Fruit fly (Drosophila melanogaster) whole organism, embryonic: Measurements from ENCODE around the gene CG3652.
A peak's percentile ranks its signal among the peaks of the same experiment; 100 is the strongest.

Source experiments
- CG10462 ChIP-seq: fragments of 200-800 bp; sonication (Bioruptor generic); optimal IDR thresholded peaks from 2 replicates; lab custom pipeline; 2016; ENCODE audit warnings: missing biosample characterization, missing genetic modification characterization
- CG10979 ChIP-seq: fragments of 200-800 bp; sonication (Bioruptor generic); optimal IDR thresholded peaks from 2 replicates; lab custom pipeline; 2018; ENCODE audit warnings: missing biosample characterization, mild to moderate bottlenecking, missing genetic modification characterization, moderate library complexity
- CG12071 ChIP-seq: fragments of 200-800 bp; sonication (Bioruptor generic); optimal IDR thresholded peaks from 3 replicates; lab custom pipeline; 2018; ENCODE audit warnings: missing biosample characterization, mild to moderate bottlenecking, missing genetic modification characterization
- CG12659 ChIP-seq: fragments of 200-800 bp; sonication (Bioruptor generic); optimal IDR thresholded peaks from 3 replicates; lab custom pipeline; 2017; ENCODE audit warnings: mild to moderate bottlenecking, missing biosample characterization, missing genetic modification reagents, missing genetic modification characterization
- CG14667 ChIP-seq: fragments of 200-800 bp; sonication (Bioruptor generic); IDR thresholded peaks from 2 replicates; pipeline ENCODE4 v1.3.6; 2022; ENCODE audit warnings: missing biosample characterization, missing genetic modification characterization
- CG15601 ChIP-seq: fragments of 200-800 bp; sonication (Bioruptor generic); optimal IDR thresholded peaks from 3 replicates; lab custom pipeline; 2019; ENCODE audit warnings: missing biosample characterization, mild to moderate bottlenecking, missing genetic modification characterization, moderate library complexity
- CG15696 ChIP-seq: fragments of 200-800 bp; sonication (Bioruptor generic); optimal IDR thresholded peaks from 2 replicates; lab custom pipeline; 2019; ENCODE audit warnings: missing biosample characterization, mild to moderate bottlenecking, missing genetic modification characterization, moderate library complexity
- CG1602 ChIP-seq: fragments of 200-800 bp; sonication (Bioruptor generic); optimal IDR thresholded peaks from 3 replicates; lab custom pipeline; 2016; ENCODE audit warnings: missing biosample characterization, missing genetic modification characterization
- CG17829 ChIP-seq: fragments of 200-800 bp; optimal IDR thresholded peaks from 2 replicates; lab custom pipeline; 2019; ENCODE audit warnings: missing biosample characterization, mild to moderate bottlenecking, missing genetic modification characterization, moderate library complexity
- CG18011 ChIP-seq: fragments of 200-800 bp; sonication (Bioruptor generic); optimal IDR thresholded peaks from 2 replicates; lab custom pipeline; 2017; ENCODE audit warnings: missing biosample characterization, missing genetic modification characterization, mild to moderate bottlenecking, moderate library complexity, missing genotype
- CG18262 ChIP-seq: fragments of 200-800 bp; optimal IDR thresholded peaks from 3 replicates; lab custom pipeline; 2019; ENCODE audit warnings: missing biosample characterization, mild to moderate bottlenecking, missing genetic modification characterization, moderate library complexity
- CG2712 ChIP-seq: fragments of 200-800 bp; optimal IDR thresholded peaks from 3 replicates; lab custom pipeline; 2019; ENCODE audit warnings: missing biosample characterization, mild to moderate bottlenecking, missing genetic modification characterization, moderate library complexity
- CG34376 ChIP-seq: fragments of 200-800 bp; sonication (Bioruptor generic); optimal IDR thresholded peaks from 2 replicates; lab custom pipeline; 2018; ENCODE audit warnings: missing biosample characterization, mild to moderate bottlenecking, missing genetic modification characterization
- CG4360 ChIP-seq: fragments of 200-800 bp; sonication (Bioruptor generic); IDR thresholded peaks from 2 replicates; pipeline ENCODE4 v1.3.6; 2022; ENCODE audit warnings: missing biosample characterization, missing genetic modification characterization
- CG4730 ChIP-seq: fragments of 200-800 bp; sonication (Bioruptor generic); IDR thresholded peaks from 2 replicates; pipeline ENCODE4 v1.3.6; 2022; ENCODE audit warnings: missing biosample characterization, missing genetic modification characterization
- CG4820 ChIP-seq: fragments of 200-800 bp; sonication (Bioruptor generic); optimal IDR thresholded peaks from 3 replicates; lab custom pipeline; 2016; ENCODE audit warnings: missing biosample characterization, missing genetic modification characterization
- CG7357 ChIP-seq: fragments of 200-800 bp; sonication (Bioruptor generic); IDR thresholded peaks from 3 replicates; pipeline ENCODE4 v1.3.6; 2022; ENCODE audit warnings: missing biosample characterization, missing genetic modification characterization
- CG7839 ChIP-seq: fragments of 200-800 bp; sonication (Bioruptor generic); optimal IDR thresholded peaks from 3 replicates; lab custom pipeline; 2018; ENCODE audit warnings: missing biosample characterization, mild to moderate bottlenecking, missing genetic modification characterization, moderate library complexity
- Dip3 ChIP-seq: fragments of 200-800 bp; sonication (Bioruptor generic); optimal IDR thresholded peaks from 3 replicates; lab custom pipeline; 2016; ENCODE audit warnings: missing biosample characterization, missing genetic modification characterization
- Ets65A ChIP-seq: fragments of 200-800 bp; sonication (Bioruptor generic); peaks from one replicate; lab custom pipeline; 2016; ENCODE audit warnings: missing biosample characterization, missing genetic modification characterization
- Fer1 ChIP-seq: fragments of 200-800 bp; sonication (Bioruptor generic); optimal IDR thresholded peaks from 2 replicates; lab custom pipeline; 2017; ENCODE audit warnings: missing biosample characterization, mild to moderate bottlenecking, missing genetic modification characterization
- Fer2 ChIP-seq: fragments of 200-800 bp; sonication (Bioruptor generic); optimal IDR thresholded peaks from 2 replicates; lab custom pipeline; 2018; ENCODE audit warnings: missing biosample characterization, mild to moderate bottlenecking, missing genetic modification characterization, moderate library complexity
- MESR4 ChIP-seq: fragments of 200-800 bp; sonication (Bioruptor generic); optimal IDR thresholded peaks from 2 replicates; lab custom pipeline; 2018; ENCODE audit warnings: missing biosample characterization, mild to moderate bottlenecking, missing genetic modification characterization, moderate library complexity
- Med ChIP-seq: fragments of 200-800 bp; sonication (Bioruptor generic); peaks from one replicate; lab custom pipeline; 2016; ENCODE audit warnings: missing biosample characterization, missing genetic modification characterization, mild to moderate bottlenecking, inconsistent platforms, moderate library complexity
- Oli ChIP-seq: fragments of 200-800 bp; sonication (Bioruptor generic); optimal IDR thresholded peaks from 2 replicates; lab custom pipeline; 2018; ENCODE audit warnings: missing biosample characterization, mild to moderate bottlenecking, missing genetic modification characterization, moderate library complexity
- Xrp1 ChIP-seq: fragments of 200-800 bp; sonication (Bioruptor generic); IDR thresholded peaks from 2 replicates; pipeline ENCODE4 v1.3.6; 2022; ENCODE audit warnings: missing biosample characterization, missing genetic modification characterization
- ap ChIP-seq: fragments of 200-800 bp; sonication (Bioruptor generic); IDR thresholded peaks from 2 replicates; pipeline ENCODE4 v1.3.6; 2022; ENCODE audit warnings: missing biosample characterization, missing genetic modification characterization
- az2 ChIP-seq: fragments of 200-800 bp; sonication (Bioruptor generic); optimal IDR thresholded peaks from 3 replicates; lab custom pipeline; 2016; ENCODE audit warnings: missing biosample characterization, missing genetic modification characterization
- br ChIP-seq: fragments of >200 bp; optimal IDR thresholded peaks from 2 replicates; lab custom pipeline; 2017
- bsh ChIP-seq, 2 experiments: fragments of 200-800 bp; sonication (Bioruptor generic); optimal IDR thresholded peaks; 2 replicates each; lab custom pipeline; 2017 to 2018; ENCODE audit warnings: mild to moderate bottlenecking in 2 of 2, missing biosample characterization in 2 of 2, missing genetic modification characterization in 2 of 2, moderate library complexity in 1 of 2
- cato ChIP-seq: fragments of 200-800 bp; sonication (Bioruptor generic); optimal IDR thresholded peaks from 2 replicates; lab custom pipeline; 2016; ENCODE audit warnings: missing biosample characterization, missing genetic modification characterization, borderline replicate concordance
- dmrt11E ChIP-seq: fragments of 200-800 bp; sonication (Bioruptor generic); optimal IDR thresholded peaks from 3 replicates; lab custom pipeline; 2018; ENCODE audit warnings: missing biosample characterization, mild to moderate bottlenecking, missing genetic modification characterization, moderate library complexity
- gem ChIP-seq: fragments of 200-800 bp; sonication (Bioruptor generic); optimal IDR thresholded peaks from 2 replicates; lab custom pipeline; 2019; ENCODE audit warnings: missing biosample characterization, mild to moderate bottlenecking, missing genetic modification characterization, moderate library complexity
- grau ChIP-seq: fragments of 200-800 bp; optimal IDR thresholded peaks from 3 replicates; lab custom pipeline; 2019; ENCODE audit warnings: missing biosample characterization, mild to moderate bottlenecking, missing genetic modification characterization, moderate library complexity
- gsb ChIP-seq: fragments of 200-800 bp; sonication (Bioruptor generic); IDR thresholded peaks from 2 replicates; pipeline ENCODE4 v1.3.6; 2022; ENCODE audit warnings: missing biosample characterization, missing genetic modification characterization
- mam ChIP-seq: fragments of 200-800 bp; sonication (Bioruptor generic); optimal IDR thresholded peaks from 3 replicates; lab custom pipeline; 2016; ENCODE audit warnings: missing biosample characterization, missing genetic modification characterization
- mld ChIP-seq: fragments of 200-800 bp; sonication (Bioruptor generic); IDR thresholded peaks from 3 replicates; pipeline ENCODE4 v1.3.6; 2022; ENCODE audit warnings: missing biosample characterization, missing genetic modification characterization; ENCODE audit not compliant: partially characterized antibody
- nmo ChIP-seq: fragments of 200-800 bp; sonication (Bioruptor generic); optimal IDR thresholded peaks from 2 replicates; lab custom pipeline; 2018; ENCODE audit warnings: missing biosample characterization, mild to moderate bottlenecking, missing genetic modification characterization, moderate library complexity
- nom ChIP-seq: fragments of 200-800 bp; sonication (Bioruptor generic); optimal IDR thresholded peaks from 2 replicates; lab custom pipeline; 2017; ENCODE audit warnings: missing biosample characterization, missing genetic modification characterization, mild to moderate bottlenecking, moderate library complexity, missing genetic modification reagents
- phol ChIP-seq: fragments of 200-800 bp; sonication (Bioruptor generic); optimal IDR thresholded peaks from 3 replicates; lab custom pipeline; 2018; ENCODE audit warnings: missing biosample characterization, mild to moderate bottlenecking, missing genetic modification characterization, moderate library complexity
- prd ChIP-seq, 3 experiments: fragments of >200 bp in 2 of 3; fragments of 200-800 bp in 1 of 3; sonication (Bioruptor generic) in 1 of 3; optimal IDR thresholded peaks in 2 of 3; IDR thresholded peaks in 1 of 3; 2 replicates in 2 of 3; 3 replicates in 1 of 3; pipeline versions ENCODE4 v1.3.6 to Lab custom; 2017 to 2022; ENCODE audit warnings: missing biosample characterization in 1 of 3, missing genetic modification characterization in 1 of 3
- run ChIP-seq: fragments of 200-800 bp; sonication (Bioruptor generic); optimal IDR thresholded peaks from 3 replicates; lab custom pipeline; 2018; ENCODE audit warnings: missing biosample characterization, mild to moderate bottlenecking, missing genetic modification characterization
- sens ChIP-seq: fragments of 200-800 bp; sonication (Bioruptor generic); peaks from one replicate; lab custom pipeline; 2016; ENCODE audit warnings: missing biosample characterization, missing genetic modification characterization
- sug ChIP-seq: fragments of 200-800 bp; optimal IDR thresholded peaks from 2 replicates; lab custom pipeline; 2019; ENCODE audit warnings: missing biosample characterization, mild to moderate bottlenecking, missing genetic modification characterization, moderate library complexity
- tin ChIP-seq: fragments of 200-800 bp; sonication (Bioruptor generic); optimal IDR thresholded peaks from 3 replicates; lab custom pipeline; 2016; ENCODE audit warnings: missing biosample characterization, missing genetic modification characterization
- trem ChIP-seq: fragments of 200-800 bp; optimal IDR thresholded peaks from 3 replicates; lab custom pipeline; 2019; ENCODE audit warnings: missing biosample characterization, mild to moderate bottlenecking, missing genetic modification characterization, moderate library complexity
- unpg ChIP-seq: fragments of 200-800 bp; sonication (Bioruptor generic); optimal IDR thresholded peaks from 3 replicates; lab custom pipeline; 2018; ENCODE audit warnings: missing biosample characterization, mild to moderate bottlenecking, missing genetic modification characterization, moderate library complexity

CG3652 gene

DNA sequence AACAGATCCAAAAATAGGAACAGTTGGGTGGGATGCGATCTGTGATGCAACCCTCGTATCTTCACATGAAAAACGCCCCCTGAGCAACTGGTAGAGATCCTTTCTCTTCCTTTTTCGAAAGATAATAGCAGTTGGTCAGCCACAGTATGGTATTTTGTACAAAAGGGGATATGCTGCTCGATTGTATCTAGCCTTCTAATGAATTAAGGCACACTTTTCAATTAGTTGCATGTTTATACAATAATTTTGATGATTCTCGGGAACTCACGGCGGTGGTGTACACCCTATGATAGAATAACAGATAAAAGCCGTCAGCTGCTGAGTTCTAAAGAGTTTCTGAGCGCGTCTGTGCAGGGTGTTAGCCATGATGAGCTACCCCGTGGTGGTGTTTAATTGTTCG is 44.0 kb downstream of the CG3652 start (continued):
- no peak for TF ChIP-seq MESR4 (GFP tag; lab: Kevin White, UChicago)
- no peak for TF ChIP-seq gsb (GFP tag; lab: Robert Waterston, UW)
- no peak for TF ChIP-seq Fer1 (GFP tag; lab: Kevin White, UChicago)
- TF ChIP-seq br (lab: Kevin White, UChicago), result no peak

DNA sequence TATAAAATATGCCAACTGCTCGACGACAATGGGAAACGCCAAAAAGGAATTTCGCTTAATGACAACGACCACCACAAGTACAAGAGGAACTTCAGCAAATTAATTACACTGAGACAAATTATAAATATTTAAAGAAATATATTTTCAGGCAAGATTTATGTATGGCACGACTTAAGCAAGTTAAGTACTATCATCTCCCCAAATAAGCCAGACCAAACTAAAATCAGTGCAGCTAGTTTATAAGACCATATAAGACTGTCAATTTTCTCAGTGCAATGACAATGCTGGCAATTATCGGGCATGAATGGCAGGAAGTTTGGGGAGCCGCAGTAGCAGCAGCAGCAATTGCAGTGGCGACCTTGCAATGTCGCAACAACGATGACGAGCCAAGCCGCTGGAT is 45.1 kb downstream of the CG3652 start:
- TF ChIP-seq Fer2 (tag; lab: Kevin White, UChicago) (no peak), nmo (GFP tag; lab: Kevin White, UChicago) (peak; percentile 2), grau (tag; lab: Kevin White, UChicago) (peak; percentile 2), CG15601 (tag; lab: Kevin White, UChicago) (no peak), CG7839 (tag; lab: Kevin White, UChicago) (peak; percentile 0), CG7357 (GFP tag; lab: Robert Waterston, UW) (0 out of 3 replicates have a peak, but pooled peaks have one; percentile 8), tin (no peak), nom (peak; percentile 47), CG2712 (tag; lab: Kevin White, UChicago) (peak; percentile 36), gem (tag; lab: Kevin White, UChicago) (peak; percentile 27), sug (tag; lab: Kevin White, UChicago) (no peak), CG12071 (no peak), Ets65A (peak; percentile 82), unpg (GFP tag; lab: Kevin White, UChicago) (peak; percentile 10), CG4820 (GFP tag; lab: Kevin White, UChicago) (peak; percentile 4), CG17829 (tag; lab: Kevin White, UChicago) (peak; percentile 2), CG10979 (tag; lab: Kevin White, UChicago) (peak; percentile 38), Oli (tag; lab: Kevin White, UChicago) (peak; percentile 17), CG12659 (no peak), CG15696 (peak; percentile 23), ap (GFP tag; lab: Robert Waterston, UW) (0 out of 2 replicates have a peak, but pooled peaks have one; percentile 12), prd (optimal IDR thresholded peaks at IDR 0.05; lab: Kevin White, UChicago) (no peak), prd (GFP tag; IDR thresholded peaks at IDR 0.05; lab: Robert Waterston, UW) (0 out of 3 replicates have a peak, but pooled peaks have one; percentile 11), CG10462 (GFP tag; lab: Kevin White, UChicago) (no peak), Xrp1 (GFP tag; lab: Robert Waterston, UW) (0 out of 2 replicates have a peak, but pooled peaks have one; percentile 13), bsh (GFP tag; optimal IDR thresholded peaks at IDR 0.05; lab: Kevin White, UChicago) (peak in 1 of 2 experiments; percentile 35), Med (peak; percentile 8), dmrt11E (tag; lab: Kevin White, UChicago) (peak; percentile 62), sens (peak; percentile 20), phol (tag; lab: Kevin White, UChicago) (peak; percentile 41), CG18262 (tag; lab: Kevin White, UChicago) (peak; percentile 11), CG1602 (GFP tag; lab: Kevin White, UChicago) (no peak), az2 (peak; percentile 11)
- TF ChIP-seq, all 482 proteins: peak for 24

DNA sequence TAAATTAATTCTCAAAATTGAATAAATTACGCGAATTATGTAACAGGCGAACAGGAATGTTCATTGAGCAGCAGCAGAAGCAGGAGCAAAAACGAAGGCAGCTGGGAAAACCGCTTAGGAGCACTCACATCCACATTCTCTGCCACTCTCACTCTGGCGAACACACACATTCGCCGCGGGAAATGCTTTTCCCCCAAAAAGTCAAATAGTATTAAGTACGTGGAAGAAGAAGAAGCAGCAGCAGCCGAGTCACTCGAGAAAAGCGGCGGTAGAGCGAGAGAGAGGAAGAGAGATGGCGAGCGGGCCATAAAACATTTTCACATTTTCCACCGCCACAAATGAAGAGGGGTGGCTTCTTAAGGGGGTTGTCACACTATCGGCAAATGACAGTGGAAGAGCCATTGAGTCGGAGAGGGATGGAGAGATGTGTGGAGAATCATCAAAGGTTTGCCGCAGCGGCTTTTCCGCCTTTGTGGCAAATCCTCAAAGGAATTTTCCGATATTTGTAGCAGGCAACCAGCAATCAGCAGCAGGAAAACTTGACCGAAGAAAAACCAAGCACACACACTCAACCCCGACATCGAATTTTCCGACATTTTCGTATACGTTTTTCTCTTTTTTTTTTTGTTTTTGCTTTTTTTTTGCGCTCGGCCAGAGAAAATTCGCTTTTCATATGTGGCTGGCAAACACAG is 46.9 kb downstream of the CG3652 start:
- TF ChIP-seq cato (GFP tag; lab: Kevin White, UChicago), result no peak
- TF ChIP-seq Dip3, result peak; percentile 3
- TF ChIP-seq CG4730 (GFP tag; lab: Robert Waterston, UW), result no peak
- TF ChIP-seq trem, result no peak
- TF ChIP-seq CG18011, result no peak
- TF ChIP-seq mam, result no peak
- TF ChIP-seq CG14667 (GFP tag; lab: Robert Waterston, UW), result no peak
- TF ChIP-seq CG4360 (GFP tag; lab: Robert Waterston, UW), result 0 out of 2 replicates have a peak, but pooled peaks have one; percentile 6
- TF ChIP-seq mld (GFP tag; lab: Robert Waterston, UW), result 0 out of 3 replicates have a peak, but pooled peaks have one; percentile 39
- peak; percentile 16 for TF ChIP-seq CG34376
- TF ChIP-seq run, result peak; percentile 69
